Worm (Caenorhabditis elegans): Measurements from ENCODE around the gene str-79.

Gene str-79

ce11 chrX:1964411-1964810, 5.3 kb upstream of the str-79 start:
- no peak for TF ChIP-seq dmd-8 (GFP tag; IDR thresholded peaks at IDR 0.05)
- no peak for TF ChIP-seq lim-7 (GFP tag; IDR thresholded peaks at IDR 0.05)
- no peak for TF ChIP-seq ceh-32 (tag; optimal IDR thresholded peaks at IDR 0.05; ENCODE audit: poor library complexity)
- no peak for TF ChIP-seq nhr-11 (tag; optimal IDR thresholded peaks at IDR 0.05)
- TF ChIP-seq aha-1 (tag) = peak; percentile 28
- no peak for TF ChIP-seq unc-39 (tag; optimal IDR thresholded peaks at IDR 0.05)
- no peak for TF ChIP-seq daf-8 (GFP tag; IDR thresholded peaks at IDR 0.05)
- peak; percentile 74 for TF ChIP-seq set-16 (GFP tag; IDR thresholded peaks at IDR 0.05)
- TF ChIP-seq tag-97 (GFP tag; IDR thresholded peaks at IDR 0.05) = no peak
- TF ChIP-seq saeg-2 (GFP tag; IDR thresholded peaks at IDR 0.05) = no peak
- peak in 1 of 2 experiments; percentile 19 for TF ChIP-seq unc-62 (GFP tag; optimal IDR thresholded peaks at IDR 0.05 in 1 of 2)
- TF ChIP-seq unc-62 (tag; optimal IDR thresholded peaks at IDR 0.05) = no peak

- TF ChIP-seq lir-3 (tag; optimal IDR thresholded peaks at IDR 0.05) (no peak), lin-13 (GFP tag; optimal IDR thresholded peaks at IDR 0.05) (no peak), T20F7.1 (GFP tag; optimal IDR thresholded peaks at IDR 0.05) (no peak), snpc-4 (tag; optimal IDR thresholded peaks at IDR 0.05) (no peak), pqm-1 (tag; optimal IDR thresholded peaks at IDR 0.05) (no peak), arid-1 (GFP tag; conservative IDR thresholded peaks at IDR 0.05) (no peak), nhr-28 (tag; optimal IDR thresholded peaks at IDR 0.05) (peak; percentile 14), nhr-77 (tag; optimal IDR thresholded peaks at IDR 0.05) (no peak), aly-2 (tag; optimal IDR thresholded peaks at IDR 0.05) (no peak), egl-43 (GFP tag; IDR thresholded peaks at IDR 0.05) (no peak), dpl-1 (GFP tag; optimal IDR thresholded peaks at IDR 0.05) (peak; percentile 50), ceh-32 (tag; optimal IDR thresholded peaks at IDR 0.05; ENCODE audit: poor library complexity) (no peak), aha-1 (tag) (peak; percentile 93), duxl-1 (tag; optimal IDR thresholded peaks at IDR 0.05; ENCODE audit: poor library complexity) (peak; percentile 95), vab-7 (GFP tag; IDR thresholded peaks at IDR 0.05) (no peak), tra-1 (GFP tag; IDR thresholded peaks at IDR 0.05) (no peak), lin-29 (GFP tag; IDR thresholded peaks at IDR 0.05) (no peak), hlh-11 (tag; optimal IDR thresholded peaks at IDR 0.05) (no peak), ama-1 (optimal IDR thresholded peaks at IDR 0.05) (no peak), nhr-11 (tag; optimal IDR thresholded peaks at IDR 0.05) (no peak), hmg-1.1 (GFP tag; IDR thresholded peaks at IDR 0.05) (peak; percentile 68), mdl-1 (tag; optimal IDR thresholded peaks at IDR 0.05) (peak in 1 of 2 experiments; percentile 37), F49E8.2 (tag; optimal IDR thresholded peaks at IDR 0.05; ENCODE audit: borderline replicate concordance) (no peak), madf-5 (GFP tag; IDR thresholded peaks at IDR 0.05) (no peak), nhr-6 (tag; optimal IDR thresholded peaks at IDR 0.05) (peak; percentile 6), unc-62 (GFP tag; optimal IDR thresholded peaks at IDR 0.05 in 1 of 2) (no peak), unc-62 (tag; optimal IDR thresholded peaks at IDR 0.05) (no peak), nhr-48 (tag; optimal IDR thresholded peaks at IDR 0.05) (no peak), hlh-30 (tag; optimal IDR thresholded peaks at IDR 0.05; ENCODE audit: insufficient read depth) (peak; percentile 55), ZK337.2 (GFP tag; IDR thresholded peaks at IDR 0.05) (no peak), spr-3 (GFP tag; optimal IDR thresholded peaks at IDR 0.05) (no peak), lin-39 (tag; optimal IDR thresholded peaks at IDR 0.05) (no peak), Y105C5A.15 (GFP tag; IDR thresholded peaks at IDR 0.05) (no peak), gei-8 (GFP tag; optimal IDR thresholded peaks at IDR 0.05) (no peak), daf-19 (GFP tag; conservative IDR thresholded peaks at IDR 0.05) (no peak), jun-1 (tag; optimal IDR thresholded peaks at IDR 0.05) (no peak), F26F4.8 (GFP tag; conservative IDR thresholded peaks at IDR 0.05) (no peak), rbr-2 (tag; optimal IDR thresholded peaks at IDR 0.05) (peak; percentile 1), fos-1 (tag; optimal IDR thresholded peaks at IDR 0.05) (no peak), ceh-20 (GFP tag; IDR thresholded peaks at IDR 0.05) (no peak), madf-9 (GFP tag; conservative IDR thresholded peaks at IDR 0.05) (no peak), nhr-237 (tag; optimal IDR thresholded peaks at IDR 0.05) (no peak), nhr-76 (tag; optimal IDR thresholded peaks at IDR 0.05) (no peak), zip-2 (tag; optimal IDR thresholded peaks at IDR 0.05) (no peak), ctbp-1 (GFP tag; IDR thresholded peaks at IDR 0.05) (no peak)
Observed at ce11 chrX:1964828-1965227, 4.8 kb upstream of the str-79 start.

All from whole organism, L4 larva.